Fruit fly (Drosophila melanogaster) whole organism, embryonic: ENCODE data around the gene CG6356.
A peak's percentile ranks its signal among the peaks of the same experiment; 100 is the strongest.

ENCODE experiments used
- CG10543 ChIP-seq: fragments of 200-800 bp; sonication (Bioruptor generic); optimal IDR thresholded peaks from 3 replicates; lab custom pipeline; 2017; ENCODE audit warnings: missing biosample characterization, mild to moderate bottlenecking, missing genetic modification characterization, moderate library complexity
- CG11456 ChIP-seq: fragments of 200-800 bp; sonication (Bioruptor generic); IDR thresholded peaks from 3 replicates; pipeline ENCODE4 v1.3.6; 2022; ENCODE audit warnings: missing biosample characterization, missing genetic modification characterization
- CG12219 ChIP-seq: fragments of 200-800 bp; sonication (Bioruptor generic); optimal IDR thresholded peaks from 3 replicates; lab custom pipeline; 2018; ENCODE audit warnings: missing biosample characterization, mild to moderate bottlenecking, missing genetic modification characterization
- CG12769 ChIP-seq: fragments of 200-800 bp; sonication (Bioruptor generic); optimal IDR thresholded peaks from 2 replicates; lab custom pipeline; 2019; ENCODE audit warnings: missing biosample characterization, mild to moderate bottlenecking, missing genetic modification characterization, moderate library complexity
- CG16779 ChIP-seq: fragments of 200-800 bp; sonication (Bioruptor generic); IDR thresholded peaks from 2 replicates; pipeline ENCODE4 v1.3.6; 2022; ENCODE audit warnings: missing biosample characterization, missing genetic modification characterization
- CG16813 ChIP-seq: fragments of 200-800 bp; sonication (Bioruptor generic); IDR thresholded peaks from 3 replicates; pipeline ENCODE4 v1.3.6; 2022; ENCODE audit warnings: missing biosample characterization, missing genetic modification characterization; ENCODE audit not compliant: partially characterized antibody
- CG16815 ChIP-seq: fragments of 200-800 bp; sonication (Bioruptor generic); optimal IDR thresholded peaks from 3 replicates; lab custom pipeline; 2017; ENCODE audit warnings: missing biosample characterization, mild to moderate bottlenecking, missing genetic modification characterization
- CG1832 ChIP-seq: fragments of 200-800 bp; sonication (Bioruptor generic); optimal IDR thresholded peaks from 2 replicates; lab custom pipeline; 2017; ENCODE audit warnings: missing biosample characterization, mild to moderate bottlenecking, missing genetic modification characterization, inconsistent platforms
- CG18476 ChIP-seq: fragments of 200-800 bp; sonication (Bioruptor generic); optimal IDR thresholded peaks from 2 replicates; lab custom pipeline; 2016; ENCODE audit warnings: missing biosample characterization, mild to moderate bottlenecking, missing genetic modification characterization
- CG32772 ChIP-seq: fragments of 200-800 bp; sonication (Bioruptor generic); IDR thresholded peaks from 2 replicates; pipeline ENCODE4 v1.3.6; 2022; ENCODE audit warnings: missing biosample characterization, missing genetic modification characterization
- CG6175 ChIP-seq: fragments of 200-800 bp; sonication (Bioruptor generic); IDR thresholded peaks from 3 replicates; pipeline ENCODE4 v1.3.6; 2022; ENCODE audit warnings: missing biosample characterization, missing genetic modification characterization
- CG6254 ChIP-seq: fragments of 200-800 bp; sonication (Bioruptor generic); optimal IDR thresholded peaks from 3 replicates; lab custom pipeline; 2017; ENCODE audit warnings: mild to moderate bottlenecking, missing biosample characterization, missing genetic modification reagents, missing genetic modification characterization
- CG7556 ChIP-seq: fragments of 200-800 bp; sonication (Bioruptor generic); optimal IDR thresholded peaks from 2 replicates; lab custom pipeline; 2017; ENCODE audit warnings: missing biosample characterization, mild to moderate bottlenecking, missing genetic modification characterization
- CG7928 ChIP-seq: fragments of 200-800 bp; sonication (Bioruptor generic); optimal IDR thresholded peaks from 2 replicates; lab custom pipeline; 2017; ENCODE audit warnings: missing biosample characterization, mild to moderate bottlenecking, missing genetic modification characterization
- CG8290 ChIP-seq, 3 experiments: fragments of 200-800 bp; sonication (Bioruptor generic); optimal IDR thresholded peaks; 2 replicates each; lab custom pipeline; 2016 to 2019; ENCODE audit warnings: missing biosample characterization in 3 of 3, missing genetic modification characterization in 3 of 3, mild to moderate bottlenecking in 2 of 3, moderate library complexity in 1 of 3
- Chrac-16 ChIP-seq: fragments of 200-800 bp; sonication (Bioruptor generic); optimal IDR thresholded peaks from 3 replicates; lab custom pipeline; 2016; ENCODE audit warnings: missing biosample characterization, missing genetic modification characterization
- Fer3 ChIP-seq: fragments of 200-800 bp; sonication (Bioruptor generic); optimal IDR thresholded peaks from 2 replicates; lab custom pipeline; 2018; ENCODE audit warnings: missing biosample characterization, mild to moderate bottlenecking, missing genetic modification characterization, moderate library complexity
- GATAe ChIP-seq: fragments of 200-800 bp; sonication (Bioruptor generic); conservative IDR thresholded peaks from 2 replicates; pipeline ENCODE4 v1.3.6; 2022; ENCODE audit warnings: missing biosample characterization, missing genetic modification characterization
- HLH3B ChIP-seq: fragments of 200-800 bp; sonication (Bioruptor generic); IDR thresholded peaks from 2 replicates; pipeline ENCODE4 v1.3.6; 2022; ENCODE audit warnings: missing biosample characterization, missing genetic modification characterization
- HLHmδ ChIP-seq: fragments of 200-800 bp; sonication (Bioruptor generic); optimal IDR thresholded peaks from 2 replicates; lab custom pipeline; 2018; ENCODE audit warnings: missing biosample characterization, mild to moderate bottlenecking, missing genetic modification characterization, moderate library complexity
- Med ChIP-seq: fragments of 200-800 bp; sonication (Bioruptor generic); peaks from one replicate; lab custom pipeline; 2016; ENCODE audit warnings: missing biosample characterization, missing genetic modification characterization, mild to moderate bottlenecking, inconsistent platforms, moderate library complexity
- Myb ChIP-seq: fragments of 200-800 bp; sonication (Bioruptor generic); optimal IDR thresholded peaks from 2 replicates; lab custom pipeline; 2016; ENCODE audit warnings: missing biosample characterization, missing genetic modification characterization
- NFAT ChIP-seq: fragments of 200-800 bp; sonication (Bioruptor generic); IDR thresholded peaks from 2 replicates; pipeline ENCODE4 v1.3.6; 2022; ENCODE audit warnings: missing biosample characterization, missing genetic modification characterization
- Ptx1 ChIP-seq: fragments of 200-800 bp; sonication (Bioruptor generic); IDR thresholded peaks from 2 replicates; pipeline ENCODE4 v1.3.6; 2022; ENCODE audit warnings: missing biosample characterization, missing genetic modification characterization
- Rfx ChIP-seq: fragments of 200-800 bp; sonication (Bioruptor generic); IDR thresholded peaks from 2 replicates; pipeline ENCODE4 v1.3.6; 2022; ENCODE audit warnings: missing biosample characterization, missing genetic modification characterization
- YL-1 ChIP-seq: fragments of 200-800 bp; sonication (Bioruptor generic); optimal IDR thresholded peaks from 3 replicates; lab custom pipeline; 2017; ENCODE audit warnings: missing biosample characterization, mild to moderate bottlenecking, missing genetic modification characterization
- ab ChIP-seq: fragments of 200-800 bp; sonication (Bioruptor generic); optimal IDR thresholded peaks from 2 replicates; lab custom pipeline; 2016; ENCODE audit warnings: missing biosample characterization, missing genetic modification characterization
- bigmax ChIP-seq: fragments of 200-800 bp; sonication (Bioruptor generic); optimal IDR thresholded peaks from 2 replicates; lab custom pipeline; 2018; ENCODE audit warnings: missing biosample characterization, mild to moderate bottlenecking, missing genetic modification characterization
- br ChIP-seq: fragments of >200 bp; optimal IDR thresholded peaks from 2 replicates; lab custom pipeline; 2017
- bsh ChIP-seq, 2 experiments: fragments of 200-800 bp; sonication (Bioruptor generic); optimal IDR thresholded peaks; 2 replicates each; lab custom pipeline; 2017 to 2018; ENCODE audit warnings: mild to moderate bottlenecking in 2 of 2, missing biosample characterization in 2 of 2, missing genetic modification characterization in 2 of 2, moderate library complexity in 1 of 2
- cg ChIP-seq: fragments of 200-800 bp; sonication (Bioruptor generic); optimal IDR thresholded peaks from 3 replicates; lab custom pipeline; 2019; ENCODE audit warnings: missing biosample characterization, mild to moderate bottlenecking, missing genetic modification characterization, moderate library complexity
- chinmo ChIP-seq: fragments of 200-800 bp; sonication (Bioruptor generic); IDR thresholded peaks from 4 replicates; pipeline ENCODE4 v1.3.6; 2022; ENCODE audit warnings: missing biosample characterization, missing genetic modification characterization; ENCODE audit not compliant: partially characterized antibody
- dan ChIP-seq: fragments of 200-800 bp; sonication (Bioruptor generic); IDR thresholded peaks from 2 replicates; pipeline ENCODE4 v1.3.6; 2022; ENCODE audit warnings: missing biosample characterization, missing genetic modification characterization
- dm ChIP-seq: fragments of 200-800 bp; sonication (Bioruptor generic); optimal IDR thresholded peaks from 3 replicates; lab custom pipeline; 2016; ENCODE audit warnings: missing biosample characterization, missing genetic modification characterization
- grn ChIP-seq: fragments of 200-800 bp; sonication (Bioruptor generic); optimal IDR thresholded peaks from 3 replicates; lab custom pipeline; 2017; ENCODE audit warnings: missing biosample characterization, missing genetic modification characterization
- hth ChIP-seq: fragments of >200 bp; optimal IDR thresholded peaks from 2 replicates; lab custom pipeline; 2017; ENCODE audit warnings: inconsistent platforms
- inv ChIP-seq: fragments of 200-800 bp; sonication (Bioruptor generic); IDR thresholded peaks from 2 replicates; pipeline ENCODE4 v1.3.6; 2022; ENCODE audit warnings: missing biosample characterization, missing genetic modification characterization; ENCODE audit not compliant: partially characterized antibody
- kni ChIP-seq: fragments of 200-800 bp; sonication (Bioruptor generic); optimal IDR thresholded peaks from 3 replicates; lab custom pipeline; 2017; ENCODE audit warnings: mild to moderate bottlenecking, missing biosample characterization, missing genetic modification reagents, missing genetic modification characterization
- lab ChIP-seq: fragments of 200-800 bp; sonication (Bioruptor generic); optimal IDR thresholded peaks from 3 replicates; lab custom pipeline; 2017; ENCODE audit warnings: missing biosample characterization, missing genetic modification characterization, mild to moderate bottlenecking, moderate library complexity, missing genetic modification reagents
- lmd ChIP-seq: fragments of 200-800 bp; sonication (Bioruptor generic); IDR thresholded peaks from 2 replicates; pipeline ENCODE4 v1.3.6; 2022; ENCODE audit warnings: missing biosample characterization, missing genetic modification characterization
- mirr ChIP-seq: fragments of 200-800 bp; sonication (Bioruptor generic); optimal IDR thresholded peaks from 3 replicates; lab custom pipeline; 2018; ENCODE audit warnings: missing biosample characterization, mild to moderate bottlenecking, missing genetic modification characterization
- pnt ChIP-seq: fragments of 200-800 bp; sonication (Bioruptor generic); optimal IDR thresholded peaks from 3 replicates; lab custom pipeline; 2016; ENCODE audit warnings: missing biosample characterization, missing genetic modification characterization
- pzg ChIP-seq: fragments of 200-800 bp; sonication (Bioruptor generic); optimal IDR thresholded peaks from 3 replicates; lab custom pipeline; 2018; ENCODE audit warnings: missing biosample characterization, mild to moderate bottlenecking, missing genetic modification characterization, moderate library complexity
- sna ChIP-seq: fragments of 200-800 bp; sonication (Bioruptor generic); IDR thresholded peaks from 2 replicates; pipeline ENCODE4 v1.3.6; 2022; ENCODE audit warnings: missing biosample characterization, missing genetic modification characterization; ENCODE audit not compliant: partially characterized antibody
- stc ChIP-seq: fragments of 200-800 bp; sonication (Bioruptor generic); IDR thresholded peaks from 2 replicates; pipeline ENCODE4 v1.3.6; 2022; ENCODE audit warnings: missing biosample characterization, missing genetic modification characterization
- sug ChIP-seq: fragments of 200-800 bp; optimal IDR thresholded peaks from 2 replicates; lab custom pipeline; 2019; ENCODE audit warnings: missing biosample characterization, mild to moderate bottlenecking, missing genetic modification characterization, moderate library complexity
- toy ChIP-seq: fragments of 200-800 bp; sonication (Bioruptor generic); IDR thresholded peaks from 2 replicates; pipeline ENCODE4 v1.3.6; 2022; ENCODE audit warnings: missing biosample characterization, missing genetic modification characterization
- unpg ChIP-seq: fragments of 200-800 bp; sonication (Bioruptor generic); optimal IDR thresholded peaks from 3 replicates; lab custom pipeline; 2018; ENCODE audit warnings: missing biosample characterization, mild to moderate bottlenecking, missing genetic modification characterization, moderate library complexity
- vvl ChIP-seq: fragments of 200-800 bp; sonication (Bioruptor generic); IDR thresholded peaks from 2 replicates; pipeline ENCODE4 v1.3.6; 2022; ENCODE audit warnings: missing biosample characterization, missing genetic modification characterization
- z ChIP-seq: fragments of 200-800 bp; sonication (Bioruptor generic); IDR thresholded peaks from 3 replicates; pipeline ENCODE4 v1.3.6; 2022; ENCODE audit warnings: missing biosample characterization, missing genetic modification characterization

CG6356 gene

dm6 chr3R:24283582-24284085 is at the start of gene CG6356:
TSS of gene CG6356 (plus strand) at chr3R:24283955.
- TF ChIP-seq vvl (GFP tag; lab: Robert Waterston, UW) (peak; percentile 58), sug (tag; lab: Kevin White, UChicago) (peak; percentile 58), CG32772 (no peak), toy (GFP tag; lab: Robert Waterston, UW) (no peak), CG16813 (no peak), dm (GFP tag; lab: Kevin White, UChicago) (no peak), CG12219 (GFP tag; lab: Kevin White, UChicago) (no peak), NFAT (GFP tag; lab: Robert Waterston, UW) (0 out of 2 replicates have a peak, but pooled peaks have one; percentile 33), kni (GFP tag; lab: Kevin White, UChicago) (peak; percentile 49), ab (GFP tag; lab: Kevin White, UChicago) (no peak), chinmo (GFP tag; lab: Robert Waterston, UW) (0 out of 4 replicates have a peak, but pooled peaks have one; percentile 49), Rfx (GFP tag; lab: Robert Waterston, UW) (peak; percentile 37), bsh (GFP tag; optimal IDR thresholded peaks at IDR 0.05; lab: Kevin White, UChicago) (no peak), bigmax (GFP tag; lab: Kevin White, UChicago) (no peak), unpg (no peak), CG16779 (GFP tag; lab: Robert Waterston, UW) (0 out of 2 replicates have a peak, but pooled peaks have one; percentile 11), HLHmδ (peak; percentile 35), grn (no peak), CG16815 (GFP tag; lab: Kevin White, UChicago) (no peak), stc (GFP tag; lab: Robert Waterston, UW) (no peak), hth (lab: Kevin White, UChicago) (no peak), CG1832 (GFP tag; lab: Kevin White, UChicago) (peak; percentile 16), dan (GFP tag; lab: Robert Waterston, UW) (no peak), z (0 out of 3 replicates have a peak, but pooled peaks have one; percentile 58), Ptx1 (GFP tag; lab: Robert Waterston, UW) (0 out of 2 replicates have a peak, but pooled peaks have one; percentile 9), CG8290 (GFP tag; optimal IDR thresholded peaks at IDR 0.05; lab: Kevin White, UChicago) (no peak), CG8290 (tag; optimal IDR thresholded peaks at IDR 0.05; lab: Kevin White, UChicago) (peak in 1 of 2 experiments; percentile 52), CG18476 (GFP tag; lab: Kevin White, UChicago) (no peak), CG10543 (peak; percentile 87), Myb (GFP tag; lab: Kevin White, UChicago) (no peak), Fer3 (no peak), CG7928 (no peak), CG11456 (GFP tag; lab: Robert Waterston, UW) (peak; percentile 69; the same call in 1 of the 3 replicates), lab (GFP tag; lab: Kevin White, UChicago) (peak; percentile 14), CG6175 (GFP tag; lab: Robert Waterston, UW) (0 out of 3 replicates have a peak, but pooled peaks have one; percentile 23), br (no peak), CG12769 (peak; percentile 70), GATAe (GFP tag; lab: Robert Waterston, UW) (no peak), Med (GFP tag; lab: Kevin White, UChicago) (peak; percentile 58), pnt (GFP tag; lab: Kevin White, UChicago) (no peak), CG6254 (peak; percentile 12), sna (GFP tag; lab: Robert Waterston, UW) (no peak), CG7556 (GFP tag; lab: Kevin White, UChicago) (no peak), pzg (GFP tag; lab: Kevin White, UChicago) (no peak), HLH3B (GFP tag; lab: Robert Waterston, UW) (no peak), cg (GFP tag; lab: Kevin White, UChicago) (no peak), lmd (peak; percentile 9; the same call in 1 of the 2 replicates), mirr (GFP tag; lab: Kevin White, UChicago) (peak; percentile 5), YL-1 (GFP tag; lab: Kevin White, UChicago) (no peak), inv (GFP tag; lab: Robert Waterston, UW) (0 out of 2 replicates have a peak, but pooled peaks have one; percentile 16), Chrac-16 (no peak)
